Fruit fly (Drosophila melanogaster): Measurements from ENCODE around the gene Nopp140.
A peak's percentile ranks its signal among the peaks of the same experiment; 100 is the strongest.

Nopp140 gene

DNA sequence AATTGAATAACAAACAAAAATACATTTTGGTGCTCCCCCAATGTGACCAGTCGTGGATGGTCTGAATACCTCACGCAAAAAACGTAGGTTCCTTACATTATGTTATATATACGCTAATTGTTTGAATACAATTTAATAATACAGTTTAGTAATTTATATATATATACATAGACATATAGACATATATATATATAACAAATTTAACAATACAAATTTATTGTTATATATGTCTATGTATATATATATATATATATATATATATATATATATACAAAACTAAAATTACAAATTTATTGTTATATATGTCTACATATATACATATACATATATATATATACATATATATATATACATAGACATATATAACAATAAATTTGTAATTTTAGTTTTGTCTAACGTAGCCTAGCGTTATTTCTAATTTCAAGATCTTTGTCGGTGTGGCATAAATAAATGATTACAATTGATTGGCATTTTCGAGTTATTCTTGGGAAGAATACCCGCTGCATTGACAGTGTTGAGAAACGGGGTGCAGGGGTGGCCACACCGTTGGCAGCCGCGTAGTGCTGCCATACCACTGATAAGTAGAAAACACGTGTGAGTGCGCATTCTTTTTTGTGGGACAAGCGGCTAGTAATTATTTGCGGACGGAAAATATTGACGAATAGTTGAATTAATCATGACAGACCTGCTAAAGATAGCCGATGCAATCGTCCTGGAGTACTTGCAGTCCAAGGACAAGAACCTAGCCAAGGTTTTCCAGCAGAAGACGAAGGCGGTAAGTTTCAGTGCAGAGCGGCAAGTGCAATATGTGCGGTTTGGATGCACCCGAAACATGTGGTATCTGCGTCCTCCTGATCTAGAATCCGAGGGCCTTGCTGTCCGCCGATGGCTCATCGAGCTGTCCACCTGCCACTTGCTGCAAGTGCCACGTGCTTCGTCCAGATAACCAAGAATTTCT, at the start of gene Nopp140, which contains the start of gene CG7148:
Nopp140 (plus strand) TSS at position 572 of the 958 bp plus-strand sequence.
CG7148 (minus strand) TSS at position 51 of the 958 bp plus-strand sequence.
- TF ChIP-seq noc (tag; optimal IDR thresholded peaks at IDR 0.05): peak; percentile 63

- TF ChIP-seq noc (tag; optimal IDR thresholded peaks at IDR 0.05): no peak
Measured at dm6 chr3L:21787883-21788282, 44.7 kb upstream of the Nopp140 start.

dm6 chr3L:21800424-21800823, 32.1 kb upstream of the Nopp140 start:
- no peak for TF ChIP-seq noc (tag; optimal IDR thresholded peaks at IDR 0.05)

- TF ChIP-seq noc (tag; optimal IDR thresholded peaks at IDR 0.05): no peak
Measured at dm6 chr3L:21808003-21808530, 24.5 kb upstream of the Nopp140 start.

dm6 chr3L:21808568-21808967, 24.0 kb upstream of the Nopp140 start, which contains the start of gene eg:
Gene eg, plus strand, starts transcription at chr3L:21808703.
- TF ChIP-seq noc (tag; optimal IDR thresholded peaks at IDR 0.05): no peak

DNA sequence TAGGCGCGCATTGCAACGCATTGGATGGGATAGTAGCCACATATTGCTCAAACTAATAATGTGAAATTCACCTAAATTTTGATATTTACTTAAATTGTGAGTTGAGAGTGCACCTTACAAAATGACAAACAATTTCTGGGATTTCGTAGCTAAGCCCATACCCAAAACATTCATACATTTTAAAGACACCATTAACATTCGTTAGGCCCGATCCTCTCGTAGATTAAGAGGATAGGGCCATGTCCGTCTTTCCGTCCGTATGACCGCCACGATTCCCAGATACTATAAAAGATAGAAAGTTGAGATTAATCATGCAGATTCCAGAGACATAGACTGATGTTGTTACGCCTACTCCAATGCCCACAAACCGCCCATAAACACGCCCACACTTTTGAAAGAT, 19.0 kb upstream of the Nopp140 start, which contains the start of gene CG43895:
CG43895 (minus strand) TSS at position 101 of the 400 bp plus-strand sequence.
- TF ChIP-seq noc (tag; optimal IDR thresholded peaks at IDR 0.05): no peak

- no peak for TF ChIP-seq noc (tag; optimal IDR thresholded peaks at IDR 0.05)
Measured at dm6 chr3L:21818701-21819100, 13.9 kb upstream of the Nopp140 start.

- no peak for TF ChIP-seq noc (tag; optimal IDR thresholded peaks at IDR 0.05)
Measured at dm6 chr3L:21819497-21819896, 13.1 kb upstream of the Nopp140 start.

DNA sequence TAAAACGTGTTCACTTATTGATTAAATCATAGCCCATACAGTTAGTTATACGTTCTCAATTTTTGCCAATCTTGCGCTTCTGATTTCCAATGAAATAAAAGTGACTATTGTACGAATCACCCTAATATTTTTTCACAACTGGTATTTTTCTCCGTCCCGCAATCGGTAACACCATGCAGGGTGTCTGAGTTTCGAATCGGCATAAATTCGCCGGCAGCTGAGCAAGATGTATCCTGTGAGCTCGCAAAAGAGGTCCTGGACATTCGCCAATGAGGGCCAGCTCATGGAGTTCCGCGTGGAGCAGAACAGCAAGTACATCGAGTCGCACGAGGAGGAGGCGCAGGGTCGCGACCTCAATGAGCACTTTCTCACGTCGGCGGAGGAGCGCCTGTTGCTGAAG, 10.8 kb upstream of the Nopp140 start, which contains the start of gene CycH:
CycH (plus strand) TSS at position 218 of the 400 bp plus-strand sequence.
- no peak for TF ChIP-seq noc (tag; optimal IDR thresholded peaks at IDR 0.05)

dm6 chr3L:21823236-21823635, 9.3 kb upstream of the Nopp140 start, which contains the start of gene CG7407:
Gene CG7407, plus strand, starts transcription at chr3L:21823461.
- TF ChIP-seq noc (tag; optimal IDR thresholded peaks at IDR 0.05): no peak

- no peak for TF ChIP-seq noc (tag; optimal IDR thresholded peaks at IDR 0.05)
Measured at dm6 chr3L:21824725-21825353, 7.7 kb upstream of the Nopp140 start, which contains the start of gene eIF2A. Gene eIF2A, plus strand, starts transcription at chr3L:21824740.

dm6 chr3L:21827130-21827529, 5.4 kb upstream of the Nopp140 start:
- no peak for TF ChIP-seq noc (tag; optimal IDR thresholded peaks at IDR 0.05)

DNA sequence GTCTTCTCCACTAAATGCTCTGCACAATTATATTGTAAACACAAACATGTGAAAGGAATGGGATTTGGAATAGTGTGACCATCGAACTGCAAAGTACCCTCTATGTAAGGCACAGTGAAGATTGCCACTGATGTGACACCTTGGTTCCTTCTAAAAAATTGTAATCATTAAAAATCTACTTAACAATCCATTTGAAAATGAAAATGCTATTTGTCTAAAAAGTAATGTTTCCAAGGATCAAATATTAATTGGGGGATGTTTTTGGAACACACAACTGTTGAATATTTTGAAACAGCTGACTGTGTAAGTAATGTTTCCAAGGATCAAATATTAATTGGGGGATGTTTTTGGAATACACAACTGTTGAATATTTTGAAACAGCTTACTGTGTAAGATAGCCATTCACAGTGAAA, 4.4 kb upstream of the Nopp140 start, which contains the start of gene CG32448:
CG32448 (minus strand) TSS at position 304 of the 413 bp plus-strand sequence.
- TF ChIP-seq noc (tag; optimal IDR thresholded peaks at IDR 0.05): peak; percentile 15

- TF ChIP-seq noc (tag; optimal IDR thresholded peaks at IDR 0.05): no peak
Measured at dm6 chr3L:21830125-21830524, 2.4 kb upstream of the Nopp140 start.

dm6 chr3L:21835569-21835968, 3.0 kb downstream of the Nopp140 start:
- TF ChIP-seq noc (tag; optimal IDR thresholded peaks at IDR 0.05): no peak
